Worm (Caenorhabditis elegans): ENCODE measurements around the gene Y51H7C.7.
A peak's percentile ranks its signal among the peaks of the same experiment; 100 is the strongest.

Y51H7C.7 gene

ce11 chrII:1420806-1421463 lies 18.6 kb downstream of the Y51H7C.7 start:
- TF ChIP-seq ceh-30 (tag; optimal IDR thresholded peaks at IDR 0.05) (no peak), hlh-30 (tag; optimal IDR thresholded peaks at IDR 0.05; ENCODE audit: insufficient read depth) (no peak), ceh-31 (tag; optimal IDR thresholded peaks at IDR 0.05) (no peak), sdc-2 (tag; optimal IDR thresholded peaks at IDR 0.05) (no peak), tbx-7 (tag; optimal IDR thresholded peaks at IDR 0.05) (no peak), T23F11.4 (GFP tag; optimal IDR thresholded peaks at IDR 0.05) (no peak), nhr-232 (tag; optimal IDR thresholded peaks at IDR 0.05) (no peak), sox-2 (GFP tag; IDR thresholded peaks at IDR 0.05) (no peak), pag-3 (tag; optimal IDR thresholded peaks at IDR 0.05; ENCODE audit: borderline replicate concordance) (no peak), ref-2 (tag; optimal IDR thresholded peaks at IDR 0.05) (no peak), pax-1 (tag; optimal IDR thresholded peaks at IDR 0.05) (no peak), fax-1 (tag; optimal IDR thresholded peaks at IDR 0.05) (no peak), unc-3 (GFP tag; conservative IDR thresholded peaks at IDR 0.05) (no peak), unc-3 (tag; optimal IDR thresholded peaks at IDR 0.05) (no peak), F13H6.1 (tag; optimal IDR thresholded peaks at IDR 0.05) (no peak), tbx-2 (tag; optimal IDR thresholded peaks at IDR 0.05) (no peak), pqm-1 (tag; optimal IDR thresholded peaks at IDR 0.05) (no peak), ceh-9 (tag; optimal IDR thresholded peaks at IDR 0.05) (no peak), nhr-11 (tag; optimal IDR thresholded peaks at IDR 0.05) (no peak), che-1 (tag; optimal IDR thresholded peaks at IDR 0.05) (no peak)

ce11 chrII:1423660-1424059 lies 21.3 kb downstream of the Y51H7C.7 start, which contains the start of gene Y51H7C.10:
Y51H7C.10 (minus strand) TSS chrII:1423760.
- TF ChIP-seq zip-5 (tag; optimal IDR thresholded peaks at IDR 0.05) (no peak), F13H6.1 (tag; optimal IDR thresholded peaks at IDR 0.05) (no peak), madf-2 (tag; optimal IDR thresholded peaks at IDR 0.05) (no peak), odd-2 (tag; optimal IDR thresholded peaks at IDR 0.05) (no peak), ceh-18 (tag; optimal IDR thresholded peaks at IDR 0.05) (no peak), elt-2 (tag; optimal IDR thresholded peaks at IDR 0.05) (no peak)

ce11 chrII:1436715-1437114 lies 34.3 kb downstream of the Y51H7C.7 start:
- no peak for TF ChIP-seq sox-2 (GFP tag; IDR thresholded peaks at IDR 0.05)
- no peak for TF ChIP-seq K02D7.2 (tag; optimal IDR thresholded peaks at IDR 0.05)
- TF ChIP-seq lin-11 (tag; optimal IDR thresholded peaks at IDR 0.05), result no peak
- no peak for TF ChIP-seq ceh-24 (tag; optimal IDR thresholded peaks at IDR 0.05)
- TF ChIP-seq fkh-6 (tag; optimal IDR thresholded peaks at IDR 0.05), result no peak
- TF ChIP-seq pat-9 (tag; optimal IDR thresholded peaks at IDR 0.05), result no peak
- no peak for TF ChIP-seq ceh-19 (GFP tag; optimal IDR thresholded peaks at IDR 0.05)
- TF ChIP-seq tbx-2 (tag; optimal IDR thresholded peaks at IDR 0.05), result no peak
- no peak for TF ChIP-seq C38D4.7 (GFP tag; optimal IDR thresholded peaks at IDR 0.05)
- TF ChIP-seq odd-2 (tag; optimal IDR thresholded peaks at IDR 0.05), result no peak
- no peak for TF ChIP-seq pqm-1 (tag; optimal IDR thresholded peaks at IDR 0.05)
- TF ChIP-seq dmd-4 (tag; optimal IDR thresholded peaks at IDR 0.05; ENCODE audit: borderline replicate concordance), result no peak
- no peak for TF ChIP-seq npax-4 (tag; optimal IDR thresholded peaks at IDR 0.05)
- TF ChIP-seq pax-1 (tag; optimal IDR thresholded peaks at IDR 0.05), result no peak
- no peak for TF ChIP-seq ref-2 (tag; optimal IDR thresholded peaks at IDR 0.05)
- no peak for TF ChIP-seq ets-4 (tag; optimal IDR thresholded peaks at IDR 0.05)

ce11 chrII:1437449-1438335 lies 35.3 kb downstream of the Y51H7C.7 start, which contains the start of gene nol-6:
nol-6 (minus strand) TSS chrII:1437499.
- TF ChIP-seq nfya-1 (tag; optimal IDR thresholded peaks at IDR 0.05) (peak; percentile 14), pat-9 (tag; optimal IDR thresholded peaks at IDR 0.05) (no peak), tbx-2 (tag; optimal IDR thresholded peaks at IDR 0.05) (peak; percentile 9)
